Worm (Caenorhabditis elegans): ENCODE data around the gene K10D11.2.

The K10D11.2 gene

ce11 chrIV:13016820-13017219, 38.0 kb downstream of the K10D11.2 start:
- TF ChIP-seq unc-42 (tag; optimal IDR thresholded peaks at IDR 0.05) (peak; percentile 82), zip-5 (tag; optimal IDR thresholded peaks at IDR 0.05) (no peak), syd-9 (tag; optimal IDR thresholded peaks at IDR 0.05) (no peak), ceh-22 (tag; optimal IDR thresholded peaks at IDR 0.05) (no peak), sox-4 (tag; optimal IDR thresholded peaks at IDR 0.05) (peak; percentile 16)

ce11 chrIV:13021006-13021405, 42.2 kb downstream of the K10D11.2 start:
- TF ChIP-seq unc-86 (tag; optimal IDR thresholded peaks at IDR 0.05) (no peak), dve-1 (tag; optimal IDR thresholded peaks at IDR 0.05) (no peak), npax-4 (tag; optimal IDR thresholded peaks at IDR 0.05) (no peak), pha-4 (tag; optimal IDR thresholded peaks at IDR 0.05) (no peak), unc-42 (tag; optimal IDR thresholded peaks at IDR 0.05) (no peak), odd-2 (tag; optimal IDR thresholded peaks at IDR 0.05) (no peak), gmeb-2 (tag; optimal IDR thresholded peaks at IDR 0.05) (no peak), hlh-6 (tag; optimal IDR thresholded peaks at IDR 0.05) (no peak), nfya-1 (tag; optimal IDR thresholded peaks at IDR 0.05) (no peak), dmd-4 (tag; optimal IDR thresholded peaks at IDR 0.05; ENCODE audit: borderline replicate concordance) (no peak), sox-2 (GFP tag; IDR thresholded peaks at IDR 0.05) (no peak), ceh-6 (GFP tag; optimal IDR thresholded peaks at IDR 0.05) (no peak), ttx-3 (tag; optimal IDR thresholded peaks at IDR 0.05) (no peak), syd-9 (tag; optimal IDR thresholded peaks at IDR 0.05) (no peak), nhr-232 (tag; optimal IDR thresholded peaks at IDR 0.05) (no peak), unc-3 (GFP tag; conservative IDR thresholded peaks at IDR 0.05) (no peak), unc-3 (tag; optimal IDR thresholded peaks at IDR 0.05) (no peak), elt-4 (tag; optimal IDR thresholded peaks at IDR 0.05) (no peak), ama-1 (optimal IDR thresholded peaks at IDR 0.05) (no peak), unc-55 (GFP tag; optimal IDR thresholded peaks at IDR 0.05) (no peak)

- TF ChIP-seq elt-4 (tag; optimal IDR thresholded peaks at IDR 0.05) (peak; percentile 55), dmd-4 (tag; optimal IDR thresholded peaks at IDR 0.05; ENCODE audit: borderline replicate concordance) (no peak), ref-2 (tag; optimal IDR thresholded peaks at IDR 0.05) (no peak), unc-86 (tag; optimal IDR thresholded peaks at IDR 0.05) (no peak), lim-6 (tag; optimal IDR thresholded peaks at IDR 0.05) (no peak), rnt-1 (tag; optimal IDR thresholded peaks at IDR 0.05) (no peak), dve-1 (tag; optimal IDR thresholded peaks at IDR 0.05) (no peak), hlh-30 (tag; optimal IDR thresholded peaks at IDR 0.05; ENCODE audit: insufficient read depth) (no peak), ceh-24 (tag; optimal IDR thresholded peaks at IDR 0.05) (no peak), hlh-15 (tag; optimal IDR thresholded peaks at IDR 0.05) (no peak), ets-4 (tag; optimal IDR thresholded peaks at IDR 0.05) (no peak), tbx-2 (tag; optimal IDR thresholded peaks at IDR 0.05) (peak; percentile 21), ceh-14 (tag; optimal IDR thresholded peaks at IDR 0.05) (no peak), syd-9 (tag; optimal IDR thresholded peaks at IDR 0.05) (no peak), fax-1 (tag; optimal IDR thresholded peaks at IDR 0.05) (peak; percentile 57), pros-1 (tag; optimal IDR thresholded peaks at IDR 0.05) (no peak), ceh-18 (tag; optimal IDR thresholded peaks at IDR 0.05) (no peak), gmeb-2 (tag; optimal IDR thresholded peaks at IDR 0.05) (no peak), sdc-2 (tag; optimal IDR thresholded peaks at IDR 0.05) (no peak), zip-5 (tag; optimal IDR thresholded peaks at IDR 0.05) (no peak), C08G9.2 (tag; optimal IDR thresholded peaks at IDR 0.05) (peak; percentile 36), che-1 (tag; optimal IDR thresholded peaks at IDR 0.05) (no peak), ama-1 (optimal IDR thresholded peaks at IDR 0.05) (no peak), ttx-3 (tag; optimal IDR thresholded peaks at IDR 0.05) (no peak), unc-42 (tag; optimal IDR thresholded peaks at IDR 0.05) (no peak), pqm-1 (tag; optimal IDR thresholded peaks at IDR 0.05) (no peak), mec-3 (tag; optimal IDR thresholded peaks at IDR 0.05; ENCODE audit: borderline replicate concordance) (no peak), pat-9 (tag; optimal IDR thresholded peaks at IDR 0.05) (no peak), hlh-6 (tag; optimal IDR thresholded peaks at IDR 0.05) (peak; percentile 54)
Measured at ce11 chrIV:13022892-13023291, 44.1 kb downstream of the K10D11.2 start.
